Worm (Caenorhabditis elegans): ENCODE measurements around the gene ugt-12.

Gene ugt-12

DNA sequence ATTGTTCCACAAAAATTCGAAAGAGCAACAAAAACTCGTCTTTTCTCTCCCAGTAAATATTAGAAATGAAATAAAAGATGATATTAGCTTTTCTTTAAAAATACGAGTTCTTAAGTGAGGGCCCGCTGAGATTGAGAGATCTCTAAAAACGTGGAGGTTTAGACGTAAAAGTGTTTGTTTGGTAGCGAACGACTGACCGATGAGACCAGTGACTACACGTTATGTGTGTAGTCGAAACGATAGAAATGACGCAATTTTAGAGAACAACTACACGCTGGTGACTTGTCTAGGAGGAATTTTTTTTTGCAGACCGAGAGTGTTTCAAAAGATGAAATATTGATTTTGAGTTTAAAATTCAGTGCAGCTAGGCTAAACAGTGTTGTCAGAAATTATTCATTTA, 26.7 kb downstream of the ugt-12 start, which contains the start of gene C37H5.13 (continued):
- TF ChIP-seq F44E2.7 (GFP tag; IDR thresholded peaks at IDR 0.05) (no peak), ctbp-1 (GFP tag; IDR thresholded peaks at IDR 0.05) (no peak), zip-11 (GFP tag; IDR thresholded peaks at IDR 0.05) (no peak), fkh-10 (GFP tag; optimal IDR thresholded peaks at IDR 0.05) (no peak), mxl-2 (GFP tag; conservative IDR thresholded peaks at IDR 0.05) (no peak), ztf-11 (tag; optimal IDR thresholded peaks at IDR 0.05) (no peak), nhr-76 (tag; optimal IDR thresholded peaks at IDR 0.05) (no peak), cey-2 (tag; optimal IDR thresholded peaks at IDR 0.05; ENCODE audit: borderline replicate concordance, insufficient read depth) (no peak), nhr-48 (tag; optimal IDR thresholded peaks at IDR 0.05) (no peak), dpl-1 (GFP tag; optimal IDR thresholded peaks at IDR 0.05) (no peak), ceh-20 (GFP tag; IDR thresholded peaks at IDR 0.05) (no peak), Y5F2A.4 (GFP tag; optimal IDR thresholded peaks at IDR 0.05) (no peak), sdz-12 (GFP tag; optimal IDR thresholded peaks at IDR 0.05) (no peak), egl-27 (tag; optimal IDR thresholded peaks at IDR 0.05) (no peak), nhr-28 (tag; optimal IDR thresholded peaks at IDR 0.05) (peak; percentile 98), daf-12 (tag; optimal IDR thresholded peaks at IDR 0.05) (no peak), nhr-111 (GFP tag; optimal IDR thresholded peaks at IDR 0.05) (no peak), Y48G9A.11 (GFP tag; IDR thresholded peaks at IDR 0.05) (no peak), egl-43 (GFP tag; IDR thresholded peaks at IDR 0.05) (no peak), unc-130 (GFP tag; optimal IDR thresholded peaks at IDR 0.05) (no peak), ceh-82 (tag; optimal IDR thresholded peaks at IDR 0.05) (no peak), lin-38 (GFP tag; IDR thresholded peaks at IDR 0.05) (no peak), mxl-3 (GFP tag; optimal IDR thresholded peaks at IDR 0.05) (no peak), ces-1 (GFP tag; optimal IDR thresholded peaks at IDR 0.05) (no peak), lin-1 (GFP tag; IDR thresholded peaks at IDR 0.05) (no peak), ZK546.5 (tag; optimal IDR thresholded peaks at IDR 0.05) (no peak), ceh-44 (GFP tag; IDR thresholded peaks at IDR 0.05) (no peak), gei-8 (GFP tag; optimal IDR thresholded peaks at IDR 0.05) (no peak), saeg-2 (GFP tag; IDR thresholded peaks at IDR 0.05) (no peak), snpc-1.2 (GFP tag; IDR thresholded peaks at IDR 0.05) (no peak), lin-13 (GFP tag; optimal IDR thresholded peaks at IDR 0.05) (no peak), dmd-9 (GFP tag; IDR thresholded peaks at IDR 0.05) (no peak), F26F4.8 (GFP tag; conservative IDR thresholded peaks at IDR 0.05) (no peak), spr-1 (tag; optimal IDR thresholded peaks at IDR 0.05) (no peak), php-3 (GFP tag; IDR thresholded peaks at IDR 0.05) (no peak), madf-5 (GFP tag; IDR thresholded peaks at IDR 0.05) (no peak)

ce11 chrV:4860525-4860924, 28.9 kb downstream of the ugt-12 start:
- TF ChIP-seq rbr-2 (tag; optimal IDR thresholded peaks at IDR 0.05) (peak; percentile 48), nhr-42 (GFP tag; IDR thresholded peaks at IDR 0.05) (no peak), lsy-2 (tag; optimal IDR thresholded peaks at IDR 0.05) (peak in 1 of 2 experiments; percentile 5), aha-1 (tag) (peak; percentile 27)

DNA sequence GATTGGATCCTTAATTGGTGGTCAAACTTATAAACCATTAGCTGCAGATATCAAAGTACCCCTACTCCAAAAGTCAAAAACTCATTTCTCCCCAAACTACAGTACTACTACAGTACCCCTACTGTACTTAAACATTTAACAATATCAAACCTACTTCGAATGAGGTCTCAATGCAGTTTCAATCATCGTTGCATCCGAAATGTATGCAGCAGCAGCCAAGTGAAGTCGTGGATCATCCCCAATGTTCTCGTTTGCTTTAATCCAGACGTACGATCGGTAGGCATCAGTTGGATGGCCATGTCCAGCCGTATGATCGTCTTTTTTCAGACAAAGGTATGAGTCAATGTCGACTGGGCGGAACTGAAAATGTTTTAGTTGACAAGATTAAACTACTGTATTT, 31.9 kb downstream of the ugt-12 start:
- TF ChIP-seq mep-1 (tag; optimal IDR thresholded peaks at IDR 0.05) (no peak), aha-1 (tag) (peak; percentile 91)
